Fruit fly (Drosophila melanogaster): ENCODE measurements around the gene Cralbp.

DNA sequence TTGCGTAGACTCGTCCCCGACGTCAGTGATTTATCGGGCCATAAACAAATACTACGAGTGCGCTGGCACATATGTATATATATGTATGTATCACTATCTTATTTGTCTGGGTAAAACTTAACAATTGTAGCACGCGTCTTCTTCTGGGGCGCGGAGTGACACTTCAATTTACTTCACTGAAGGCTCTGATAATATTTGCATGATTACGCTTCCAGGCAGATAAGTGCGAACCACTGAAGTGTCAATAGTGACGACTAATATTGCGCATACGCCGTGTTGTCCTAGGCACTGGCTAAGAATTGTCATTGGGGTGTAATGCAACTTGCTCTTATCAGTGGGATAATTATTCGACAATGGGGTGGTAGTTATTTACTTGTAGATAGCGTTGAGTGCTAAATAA, 35.0 kb upstream of the Cralbp start:
- no peak for TF ChIP-seq EcR (GFP tag; optimal IDR thresholded peaks at IDR 0.05)
- TF ChIP-seq CG4496 (GFP tag; IDR thresholded peaks at IDR 0.05) = peak; percentile 51; the same call in 1 of the 3 replicates
- no peak for TF ChIP-seq CG12605 (GFP tag; IDR thresholded peaks at IDR 0.05)
- TF ChIP-seq CG9948 (tag; optimal IDR thresholded peaks at IDR 0.05) = no peak
- TF ChIP-seq CG13204 (GFP tag; optimal IDR thresholded peaks at IDR 0.05) = no peak
- peak; percentile 54 for TF ChIP-seq Pif1A (GFP tag; optimal IDR thresholded peaks at IDR 0.05)
- peak; percentile 26 for TF ChIP-seq CG14655 (GFP tag; optimal IDR thresholded peaks at IDR 0.05)
- peak; percentile 3 for TF ChIP-seq CG17806 (tag; optimal IDR thresholded peaks at IDR 0.05)
- peak; percentile 8 for TF ChIP-seq CG15710 (tag; optimal IDR thresholded peaks at IDR 0.05)
- TF ChIP-seq Pif1B (GFP tag; optimal IDR thresholded peaks at IDR 0.05) = peak; percentile 34
- TF ChIP-seq Snoo (tag; optimal IDR thresholded peaks at IDR 0.05) = no peak

All from whole organism, pupa.